Fruit fly (Drosophila melanogaster) whole organism, embryonic: ENCODE measurements around the gene CG17224.
A peak's percentile ranks its signal among the peaks of the same experiment; 100 is the strongest.

Experiments
- Atf3 ChIP-seq: fragments of 200-800 bp; sonication (Bioruptor generic); optimal IDR thresholded peaks from 3 replicates; lab custom pipeline; 2016; ENCODE audit warnings: missing biosample characterization, missing genetic modification characterization
- B-H2 ChIP-seq: fragments of 200-800 bp; sonication (Bioruptor generic); optimal IDR thresholded peaks from 2 replicates; lab custom pipeline; 2018; ENCODE audit warnings: missing biosample characterization, mild to moderate bottlenecking, missing genetic modification characterization
- CG10321 ChIP-seq: fragments of 200-800 bp; sonication (Bioruptor generic); IDR thresholded peaks from 2 replicates; pipeline ENCODE4 v1.3.6; 2022; ENCODE audit warnings: missing biosample characterization, missing genetic modification characterization
- CG11093 ChIP-seq: fragments of 200-800 bp; sonication (Bioruptor generic); IDR thresholded peaks from 3 replicates; pipeline ENCODE4 v1.3.6; 2022; ENCODE audit warnings: missing biosample characterization, missing genetic modification characterization
- CG11456 ChIP-seq: fragments of 200-800 bp; sonication (Bioruptor generic); IDR thresholded peaks from 3 replicates; pipeline ENCODE4 v1.3.6; 2022; ENCODE audit warnings: missing biosample characterization, missing genetic modification characterization
- CG12071 ChIP-seq: fragments of 200-800 bp; sonication (Bioruptor generic); optimal IDR thresholded peaks from 3 replicates; lab custom pipeline; 2018; ENCODE audit warnings: missing biosample characterization, mild to moderate bottlenecking, missing genetic modification characterization
- CG12391 ChIP-seq: fragments of 200-800 bp; sonication (Bioruptor generic); optimal IDR thresholded peaks from 3 replicates; lab custom pipeline; 2018; ENCODE audit warnings: missing biosample characterization, mild to moderate bottlenecking, missing genetic modification characterization, moderate library complexity
- CG15269 ChIP-seq: fragments of 200-800 bp; sonication (Bioruptor generic); optimal IDR thresholded peaks from 2 replicates; lab custom pipeline; 2018; ENCODE audit warnings: missing biosample characterization, mild to moderate bottlenecking, missing genetic modification characterization, moderate library complexity
- CG15479 ChIP-seq: fragments of 200-800 bp; sonication (Bioruptor generic); optimal IDR thresholded peaks from 3 replicates; lab custom pipeline; 2019; ENCODE audit warnings: missing biosample characterization, mild to moderate bottlenecking, missing genetic modification characterization, moderate library complexity
- CG16863 ChIP-seq: fragments of 200-800 bp; sonication (Bioruptor generic); optimal IDR thresholded peaks from 3 replicates; lab custom pipeline; 2016; ENCODE audit warnings: missing biosample characterization, missing genetic modification characterization
- CG17802 ChIP-seq: fragments of 200-800 bp; sonication (Bioruptor generic); optimal IDR thresholded peaks from 2 replicates; lab custom pipeline; 2018; ENCODE audit warnings: missing biosample characterization, mild to moderate bottlenecking, missing genetic modification characterization, moderate library complexity
- CG18011 ChIP-seq: fragments of 200-800 bp; sonication (Bioruptor generic); optimal IDR thresholded peaks from 2 replicates; lab custom pipeline; 2017; ENCODE audit warnings: missing biosample characterization, missing genetic modification characterization, mild to moderate bottlenecking, moderate library complexity, missing genotype
- CG18262 ChIP-seq: fragments of 200-800 bp; optimal IDR thresholded peaks from 3 replicates; lab custom pipeline; 2019; ENCODE audit warnings: missing biosample characterization, mild to moderate bottlenecking, missing genetic modification characterization, moderate library complexity
- CG30403 ChIP-seq: fragments of 200-800 bp; sonication (Bioruptor generic); optimal IDR thresholded peaks from 3 replicates; lab custom pipeline; 2016; ENCODE audit warnings: missing biosample characterization, missing genetic modification characterization
- CG3065 ChIP-seq: fragments of 200-800 bp; sonication (Bioruptor generic); optimal IDR thresholded peaks from 2 replicates; lab custom pipeline; 2016; ENCODE audit warnings: missing biosample characterization, missing genetic modification characterization
- CG3847 ChIP-seq: fragments of 200-800 bp; sonication (Bioruptor generic); IDR thresholded peaks from 2 replicates; pipeline ENCODE4 v1.3.6; 2022; ENCODE audit warnings: missing biosample characterization, missing genetic modification characterization
- CG6254 ChIP-seq: fragments of 200-800 bp; sonication (Bioruptor generic); optimal IDR thresholded peaks from 3 replicates; lab custom pipeline; 2017; ENCODE audit warnings: mild to moderate bottlenecking, missing biosample characterization, missing genetic modification reagents, missing genetic modification characterization
- CG7745 ChIP-seq: fragments of 200-800 bp; sonication (Bioruptor generic); optimal IDR thresholded peaks from 2 replicates; lab custom pipeline; 2018; ENCODE audit warnings: missing biosample characterization, mild to moderate bottlenecking, missing genetic modification characterization, moderate library complexity
- CG8478 ChIP-seq: fragments of >200 bp; optimal IDR thresholded peaks from 2 replicates; lab custom pipeline; 2018
- CG9609 ChIP-seq: fragments of 200-800 bp; sonication (Bioruptor generic); optimal IDR thresholded peaks from 3 replicates; lab custom pipeline; 2016; ENCODE audit warnings: missing biosample characterization, missing genetic modification characterization
- Deaf1 ChIP-seq: fragments of 200-800 bp; optimal IDR thresholded peaks from 3 replicates; lab custom pipeline; 2019; ENCODE audit warnings: missing biosample characterization, mild to moderate bottlenecking, missing genetic modification characterization, moderate library complexity
- GATAe ChIP-seq: fragments of 200-800 bp; sonication (Bioruptor generic); conservative IDR thresholded peaks from 2 replicates; pipeline ENCODE4 v1.3.6; 2022; ENCODE audit warnings: missing biosample characterization, missing genetic modification characterization
- Hr78 ChIP-seq, 2 experiments: fragments of 200-800 bp in 1 of 2; fragments of >200 bp in 1 of 2; sonication (Bioruptor generic) in 1 of 2; optimal IDR thresholded peaks; 2 replicates each; lab custom pipeline; 2017 to 2019; ENCODE audit warnings: missing biosample characterization in 2 of 2, missing genetic modification characterization in 2 of 2, mild to moderate bottlenecking in 1 of 2, moderate library complexity in 1 of 2
- Lim3 ChIP-seq: fragments of 200-800 bp; sonication (Bioruptor generic); IDR thresholded peaks from 2 replicates; pipeline ENCODE4 v1.3.6; 2022; ENCODE audit warnings: missing biosample characterization, missing genetic modification characterization
- MESR4 ChIP-seq: fragments of 200-800 bp; sonication (Bioruptor generic); optimal IDR thresholded peaks from 2 replicates; lab custom pipeline; 2018; ENCODE audit warnings: missing biosample characterization, mild to moderate bottlenecking, missing genetic modification characterization, moderate library complexity
- Max ChIP-seq: fragments of 200-800 bp; sonication (Bioruptor generic); optimal IDR thresholded peaks from 2 replicates; lab custom pipeline; 2016; ENCODE audit warnings: missing biosample characterization, mild to moderate bottlenecking, missing genetic modification characterization
- Mes4 ChIP-seq: fragments of 200-800 bp; sonication (Bioruptor generic); optimal IDR thresholded peaks from 2 replicates; lab custom pipeline; 2016; ENCODE audit warnings: missing biosample characterization, missing genetic modification characterization
- Ptx1 ChIP-seq: fragments of 200-800 bp; sonication (Bioruptor generic); IDR thresholded peaks from 2 replicates; pipeline ENCODE4 v1.3.6; 2022; ENCODE audit warnings: missing biosample characterization, missing genetic modification characterization
- Sox100B ChIP-seq: fragments of 200-800 bp; sonication (Bioruptor generic); optimal IDR thresholded peaks from 3 replicates; lab custom pipeline; 2018; ENCODE audit warnings: missing biosample characterization, mild to moderate bottlenecking, missing genetic modification characterization
- ap ChIP-seq: fragments of 200-800 bp; sonication (Bioruptor generic); IDR thresholded peaks from 2 replicates; pipeline ENCODE4 v1.3.6; 2022; ENCODE audit warnings: missing biosample characterization, missing genetic modification characterization
- bsh ChIP-seq, 2 experiments: fragments of 200-800 bp; sonication (Bioruptor generic); optimal IDR thresholded peaks; 2 replicates each; lab custom pipeline; 2017 to 2018; ENCODE audit warnings: mild to moderate bottlenecking in 2 of 2, missing biosample characterization in 2 of 2, missing genetic modification characterization in 2 of 2, moderate library complexity in 1 of 2
- cg ChIP-seq: fragments of 200-800 bp; sonication (Bioruptor generic); optimal IDR thresholded peaks from 3 replicates; lab custom pipeline; 2019; ENCODE audit warnings: missing biosample characterization, mild to moderate bottlenecking, missing genetic modification characterization, moderate library complexity
- chif ChIP-seq, 2 experiments: fragments of 200-800 bp; sonication (Bioruptor generic); optimal IDR thresholded peaks; 3 replicates each; lab custom pipeline; 2016; ENCODE audit warnings: missing biosample characterization in 2 of 2, missing genetic modification characterization in 2 of 2
- chinmo ChIP-seq: fragments of 200-800 bp; sonication (Bioruptor generic); IDR thresholded peaks from 4 replicates; pipeline ENCODE4 v1.3.6; 2022; ENCODE audit warnings: missing biosample characterization, missing genetic modification characterization; ENCODE audit not compliant: partially characterized antibody
- ci ChIP-seq: fragments of 200-800 bp; sonication (Bioruptor generic); IDR thresholded peaks from 3 replicates; pipeline ENCODE4 v1.3.6; 2022; ENCODE audit warnings: missing biosample characterization, missing genetic modification characterization
- exex ChIP-seq: fragments of 200-800 bp; sonication (Bioruptor generic); optimal IDR thresholded peaks from 4 replicates; lab custom pipeline; 2018; ENCODE audit warnings: missing biosample characterization, mild to moderate bottlenecking, missing genetic modification characterization, moderate library complexity
- eyg ChIP-seq: fragments of 200-800 bp; sonication (Bioruptor generic); optimal IDR thresholded peaks from 3 replicates; lab custom pipeline; 2016; ENCODE audit warnings: missing biosample characterization, missing genetic modification characterization
- grau ChIP-seq: fragments of 200-800 bp; optimal IDR thresholded peaks from 3 replicates; lab custom pipeline; 2019; ENCODE audit warnings: missing biosample characterization, mild to moderate bottlenecking, missing genetic modification characterization, moderate library complexity
- gro ChIP-seq: fragments of 200-800 bp; sonication (Bioruptor generic); optimal IDR thresholded peaks from 2 replicates; lab custom pipeline; 2016; ENCODE audit warnings: missing biosample characterization, missing genetic modification characterization
- peb ChIP-seq: fragments of 200-800 bp; sonication (Bioruptor generic); IDR thresholded peaks from 2 replicates; pipeline ENCODE4 v1.3.6; 2022; ENCODE audit warnings: missing biosample characterization, missing genetic modification characterization
- pfk ChIP-seq: fragments of 200-800 bp; sonication (Bioruptor generic); optimal IDR thresholded peaks from 2 replicates; lab custom pipeline; 2018; ENCODE audit warnings: missing biosample characterization, mild to moderate bottlenecking, missing genetic modification characterization, moderate library complexity
- sc ChIP-seq, 3 experiments: fragments of >200 bp in 2 of 3; fragments of 200-800 bp in 1 of 3; sonication (Bioruptor generic) in 1 of 3; optimal IDR thresholded peaks; 2 replicates in 2 of 3; 3 replicates in 1 of 3; lab custom pipeline; 2017; ENCODE audit warnings: mild to moderate bottlenecking in 1 of 3, missing biosample characterization in 1 of 3, missing genetic modification characterization in 1 of 3, missing genetic modification reagents in 1 of 3
- schlank ChIP-seq: fragments of 200-800 bp; sonication (Bioruptor generic); optimal IDR thresholded peaks from 2 replicates; lab custom pipeline; 2018; ENCODE audit warnings: missing biosample characterization, mild to moderate bottlenecking, missing genetic modification characterization
- tgo ChIP-seq: fragments of 200-800 bp; sonication (Bioruptor generic); IDR thresholded peaks from 3 replicates; pipeline ENCODE4 v1.3.6; 2022; ENCODE audit warnings: missing biosample characterization, missing genetic modification characterization
- tio ChIP-seq: fragments of 200-800 bp; sonication (Bioruptor generic); optimal IDR thresholded peaks from 2 replicates; lab custom pipeline; 2017; ENCODE audit warnings: missing biosample characterization, missing genetic modification characterization, inconsistent platforms
- tll ChIP-seq, 2 experiments: fragments of 200-800 bp in 1 of 2; fragments of >200 bp in 1 of 2; sonication (Bioruptor generic) in 1 of 2; optimal IDR thresholded peaks; 2 replicates each; lab custom pipeline; 2017 to 2019; ENCODE audit warnings: missing biosample characterization in 2 of 2, missing genetic modification characterization in 2 of 2, mild to moderate bottlenecking in 1 of 2, moderate library complexity in 1 of 2
- ttk ChIP-seq: fragments of 200-800 bp; sonication (Bioruptor generic); IDR thresholded peaks from 2 replicates; pipeline ENCODE4 v2.1.2; 2022; ENCODE audit warnings: missing biosample characterization, missing genetic modification characterization
- twi ChIP-seq: fragments of 200-800 bp; optimal IDR thresholded peaks from 2 replicates; lab custom pipeline; 2019; ENCODE audit warnings: missing biosample characterization, mild to moderate bottlenecking, missing genetic modification characterization, moderate library complexity
- zfh2 ChIP-seq: fragments of 200-800 bp; sonication (Bioruptor generic); optimal IDR thresholded peaks from 2 replicates; lab custom pipeline; 2016; ENCODE audit warnings: missing biosample characterization, missing genetic modification characterization

The CG17224 gene

dm6 chr2L:3057951-3058771 lies 40.1 kb upstream of the CG17224 start (continued):
- TF ChIP-seq sc (optimal IDR thresholded peaks at IDR 0.05; lab: Kevin White, UChicago) (no peak), sc (GFP tag; optimal IDR thresholded peaks at IDR 0.05; lab: Kevin White, UChicago) (no peak), Deaf1 (tag; lab: Kevin White, UChicago) (no peak), CG3847 (GFP tag; lab: Robert Waterston, UW) (no peak), Lim3 (GFP tag; lab: Robert Waterston, UW) (no peak), Atf3 (no peak), CG11093 (no peak), tgo (no peak), CG18262 (tag; lab: Kevin White, UChicago) (no peak), gro (GFP tag; lab: Kevin White, UChicago) (peak; percentile 89), tll (GFP tag; optimal IDR thresholded peaks at IDR 0.05; lab: Kevin White, UChicago) (no peak), CG15479 (GFP tag; lab: Kevin White, UChicago) (no peak), CG15269 (tag; lab: Kevin White, UChicago) (no peak), cg (peak; percentile 41), tio (GFP tag; lab: Kevin White, UChicago) (no peak), ci (no peak), bsh (GFP tag; optimal IDR thresholded peaks at IDR 0.05; lab: Kevin White, UChicago) (no peak), exex (tag; lab: Kevin White, UChicago) (peak; percentile 97), CG6254 (GFP tag; lab: Kevin White, UChicago) (no peak), schlank (tag; lab: Kevin White, UChicago) (no peak), peb (no peak), CG9609 (no peak), chinmo (GFP tag; lab: Robert Waterston, UW) (0 out of 4 replicates have a peak, but pooled peaks have one; percentile 37), twi (tag; lab: Kevin White, UChicago) (no peak), pfk (GFP tag; lab: Kevin White, UChicago) (no peak), CG12071 (no peak), zfh2 (no peak), Sox100B (GFP tag; lab: Kevin White, UChicago) (no peak), CG18011 (GFP tag; lab: Kevin White, UChicago) (no peak), Max (GFP tag; lab: Kevin White, UChicago) (no peak), ap (GFP tag; lab: Robert Waterston, UW) (no peak), CG17802 (tag; lab: Kevin White, UChicago) (no peak), CG3065 (GFP tag; lab: Kevin White, UChicago) (no peak), grau (no peak), CG11456 (GFP tag; lab: Robert Waterston, UW) (no peak), Ptx1 (GFP tag; lab: Robert Waterston, UW) (no peak), CG12391 (tag; lab: Kevin White, UChicago) (no peak), CG8478 (no peak), Mes4 (GFP tag; lab: Kevin White, UChicago) (no peak), chif (GFP tag; optimal IDR thresholded peaks at IDR 0.05; lab: Kevin White, UChicago) (peak in 1 of 2 experiments; percentile 13), Hr78 (GFP tag; optimal IDR thresholded peaks at IDR 0.05; lab: Kevin White, UChicago) (peak in 1 of 2 experiments; percentile 40), CG30403 (GFP tag; lab: Kevin White, UChicago) (no peak), eyg (GFP tag; lab: Kevin White, UChicago) (no peak), CG10321 (GFP tag; lab: Robert Waterston, UW) (no peak), CG7745 (tag; lab: Kevin White, UChicago) (no peak), GATAe (GFP tag; lab: Robert Waterston, UW) (peak; percentile 71), B-H2 (GFP tag; lab: Kevin White, UChicago) (no peak), ttk (GFP tag; lab: Robert Waterston, UW) (no peak), MESR4 (GFP tag; lab: Kevin White, UChicago) (no peak), CG16863 (no peak)
